Fruit fly (Drosophila melanogaster): Measurements from ENCODE around the gene Smox.

dm6 chrX:8163452-8163851 lies 21.4 kb upstream of the Smox start:
- no peak for TF ChIP-seq CTCF (optimal IDR thresholded peaks at IDR 0.05)
- TF ChIP-seq CG8478 (optimal IDR thresholded peaks at IDR 0.05): no peak
